Fruit fly (Drosophila melanogaster) whole organism, embryonic: ENCODE data around the gene Cyp313b1.

Experiments
- Asciz ChIP-seq: fragments of 200-800 bp; sonication (Bioruptor generic); optimal IDR thresholded peaks from 2 replicates; lab custom pipeline; 2017; ENCODE audit warnings: missing biosample characterization, mild to moderate bottlenecking, missing genetic modification characterization, missing genetic modification reagents
- CG10209 ChIP-seq: fragments of 200-800 bp; sonication (Bioruptor generic); optimal IDR thresholded peaks from 3 replicates; lab custom pipeline; 2017; ENCODE audit warnings: missing biosample characterization, mild to moderate bottlenecking, missing genetic modification characterization, missing genetic modification reagents
- CG10431 ChIP-seq: fragments of 200-800 bp; sonication (Bioruptor generic); optimal IDR thresholded peaks from 3 replicates; lab custom pipeline; 2018; ENCODE audit warnings: missing biosample characterization, mild to moderate bottlenecking, missing genetic modification characterization
- CG12155 ChIP-seq: fragments of 200-800 bp; sonication (Bioruptor generic); optimal IDR thresholded peaks from 3 replicates; lab custom pipeline; 2016; ENCODE audit warnings: missing biosample characterization, missing genetic modification characterization
- CG13296 ChIP-seq: fragments of 200-800 bp; sonication (Bioruptor generic); optimal IDR thresholded peaks from 3 replicates; lab custom pipeline; 2018; ENCODE audit warnings: missing biosample characterization, mild to moderate bottlenecking, missing genetic modification characterization
- CG13775 ChIP-seq: fragments of 200-800 bp; sonication (Bioruptor generic); optimal IDR thresholded peaks from 3 replicates; lab custom pipeline; 2017; ENCODE audit warnings: missing biosample characterization, mild to moderate bottlenecking, missing genetic modification characterization
- CG13894 ChIP-seq: fragments of 200-800 bp; sonication (Bioruptor generic); optimal IDR thresholded peaks from 3 replicates; lab custom pipeline; 2018; ENCODE audit warnings: missing biosample characterization, mild to moderate bottlenecking, missing genetic modification characterization, moderate library complexity
- CG15269 ChIP-seq: fragments of 200-800 bp; sonication (Bioruptor generic); optimal IDR thresholded peaks from 2 replicates; lab custom pipeline; 2018; ENCODE audit warnings: missing biosample characterization, mild to moderate bottlenecking, missing genetic modification characterization, moderate library complexity
- CG1602 ChIP-seq: fragments of 200-800 bp; sonication (Bioruptor generic); optimal IDR thresholded peaks from 3 replicates; lab custom pipeline; 2016; ENCODE audit warnings: missing biosample characterization, missing genetic modification characterization
- CG2199 ChIP-seq: fragments of 200-800 bp; sonication (Bioruptor generic); IDR thresholded peaks from 3 replicates; pipeline ENCODE4 v1.3.6; 2022; ENCODE audit warnings: missing biosample characterization, missing genetic modification characterization
- CG31441 ChIP-seq: fragments of 200-800 bp; sonication (Bioruptor generic); IDR thresholded peaks from 2 replicates; pipeline ENCODE4 v1.3.6; 2022; ENCODE audit warnings: missing biosample characterization, missing genetic modification characterization
- CG32532 ChIP-seq: fragments of 200-800 bp; sonication (Bioruptor generic); IDR thresholded peaks from 2 replicates; pipeline ENCODE4 v1.3.6; 2022; ENCODE audit warnings: missing biosample characterization, missing genetic modification characterization
- CG33213 ChIP-seq: fragments of 200-800 bp; sonication (Bioruptor generic); optimal IDR thresholded peaks from 3 replicates; lab custom pipeline; 2016; ENCODE audit warnings: missing biosample characterization, missing genetic modification characterization
- CG42726 ChIP-seq: fragments of 200-800 bp; sonication (Bioruptor generic); IDR thresholded peaks from 2 replicates; pipeline ENCODE4 v1.3.6; 2022; ENCODE audit warnings: missing biosample characterization, missing genetic modification characterization; ENCODE audit not compliant: partially characterized antibody
- CG5245 ChIP-seq: fragments of 200-800 bp; sonication (Bioruptor generic); optimal IDR thresholded peaks from 3 replicates; lab custom pipeline; 2016; ENCODE audit warnings: missing biosample characterization, missing genetic modification characterization
- CG6254 ChIP-seq: fragments of 200-800 bp; sonication (Bioruptor generic); optimal IDR thresholded peaks from 3 replicates; lab custom pipeline; 2017; ENCODE audit warnings: mild to moderate bottlenecking, missing biosample characterization, missing genetic modification reagents, missing genetic modification characterization
- CG6654 ChIP-seq: fragments of 200-800 bp; sonication (Bioruptor generic); optimal IDR thresholded peaks from 2 replicates; lab custom pipeline; 2017; ENCODE audit warnings: missing biosample characterization, mild to moderate bottlenecking, missing genetic modification characterization
- CG6689 ChIP-seq: fragments of 200-800 bp; sonication (Bioruptor generic); IDR thresholded peaks from 2 replicates; pipeline ENCODE4 v1.3.6; 2022; ENCODE audit warnings: missing biosample characterization, missing genetic modification characterization
- CG6765 ChIP-seq: fragments of 200-800 bp; sonication (Bioruptor generic); optimal IDR thresholded peaks from 3 replicates; lab custom pipeline; 2017; ENCODE audit warnings: missing biosample characterization, mild to moderate bottlenecking, missing genetic modification characterization
- CG7839 ChIP-seq: fragments of 200-800 bp; sonication (Bioruptor generic); optimal IDR thresholded peaks from 3 replicates; lab custom pipeline; 2018; ENCODE audit warnings: missing biosample characterization, mild to moderate bottlenecking, missing genetic modification characterization, moderate library complexity
- Dll ChIP-seq: fragments of 200-800 bp; sonication (Bioruptor generic); IDR thresholded peaks from 4 replicates; pipeline ENCODE4 v1.3.6; 2022; ENCODE audit warnings: missing biosample characterization, missing genetic modification characterization; ENCODE audit not compliant: partially characterized antibody
- Doc3 ChIP-seq: fragments of 200-800 bp; sonication (Bioruptor generic); IDR thresholded peaks from 3 replicates; pipeline ENCODE4 v1.3.6; 2022; ENCODE audit warnings: missing biosample characterization, missing genetic modification characterization; ENCODE audit not compliant: partially characterized antibody
- GATAe ChIP-seq: fragments of 200-800 bp; sonication (Bioruptor generic); conservative IDR thresholded peaks from 2 replicates; pipeline ENCODE4 v1.3.6; 2022; ENCODE audit warnings: missing biosample characterization, missing genetic modification characterization
- HLH54F ChIP-seq: fragments of 200-800 bp; sonication (Bioruptor generic); optimal IDR thresholded peaks from 3 replicates; lab custom pipeline; 2016; ENCODE audit warnings: missing biosample characterization, missing genetic modification characterization
- Kr ChIP-seq: fragments of 200-800 bp; sonication (Bioruptor generic); optimal IDR thresholded peaks from 2 replicates; lab custom pipeline; 2017; ENCODE audit warnings: missing biosample characterization, mild to moderate bottlenecking, missing genetic modification characterization
- Med ChIP-seq: fragments of 200-800 bp; sonication (Bioruptor generic); peaks from one replicate; lab custom pipeline; 2016; ENCODE audit warnings: missing biosample characterization, missing genetic modification characterization, mild to moderate bottlenecking, inconsistent platforms, moderate library complexity
- abd-A ChIP-seq: fragments of 200-800 bp; sonication (Bioruptor generic); optimal IDR thresholded peaks from 3 replicates; lab custom pipeline; 2019; ENCODE audit warnings: missing biosample characterization, mild to moderate bottlenecking, missing genetic modification characterization, moderate library complexity
- ato ChIP-seq: fragments of 200-800 bp; sonication (Bioruptor generic); IDR thresholded peaks from 2 replicates; pipeline ENCODE4 v1.3.6; 2022; ENCODE audit warnings: missing biosample characterization, missing genetic modification characterization; ENCODE audit not compliant: partially characterized antibody
- chinmo ChIP-seq: fragments of 200-800 bp; sonication (Bioruptor generic); IDR thresholded peaks from 4 replicates; pipeline ENCODE4 v1.3.6; 2022; ENCODE audit warnings: missing biosample characterization, missing genetic modification characterization; ENCODE audit not compliant: partially characterized antibody
- corto ChIP-seq: fragments of 200-800 bp; sonication (Bioruptor generic); optimal IDR thresholded peaks from 2 replicates; lab custom pipeline; 2016; ENCODE audit warnings: missing biosample characterization, mild to moderate bottlenecking, missing genetic modification characterization, moderate library complexity
- croc ChIP-seq: fragments of 200-800 bp; sonication (Bioruptor generic); conservative IDR thresholded peaks from 3 replicates; pipeline ENCODE4 v1.3.6; 2022; ENCODE audit warnings: missing biosample characterization, missing genetic modification characterization
- crp ChIP-seq, 2 experiments: fragments of 200-800 bp; sonication (Bioruptor generic); optimal IDR thresholded peaks; 2 replicates in 1 of 2; 3 replicates in 1 of 2; lab custom pipeline; 2017; ENCODE audit warnings: missing biosample characterization in 2 of 2, missing genetic modification characterization in 2 of 2, mild to moderate bottlenecking in 1 of 2, moderate library complexity in 1 of 2
- dpn ChIP-seq, 2 experiments: fragments of 200-800 bp; sonication (Bioruptor generic); optimal IDR thresholded peaks; 3 replicates each; lab custom pipeline; 2016; ENCODE audit warnings: missing biosample characterization in 2 of 2, missing genetic modification characterization in 2 of 2
- gcm ChIP-seq: fragments of 200-800 bp; sonication (Bioruptor generic); optimal IDR thresholded peaks from 2 replicates; lab custom pipeline; 2019; ENCODE audit warnings: missing biosample characterization, mild to moderate bottlenecking, missing genetic modification characterization, moderate library complexity
- ind ChIP-seq: fragments of 200-800 bp; sonication (Bioruptor generic); optimal IDR thresholded peaks from 3 replicates; lab custom pipeline; 2016; ENCODE audit warnings: missing biosample characterization, missing genetic modification characterization
- kah ChIP-seq: fragments of 200-800 bp; sonication (Bioruptor generic); optimal IDR thresholded peaks from 2 replicates; lab custom pipeline; 2018; ENCODE audit warnings: missing biosample characterization, mild to moderate bottlenecking, missing genetic modification characterization
- knrl ChIP-seq: fragments of 200-800 bp; sonication (Bioruptor generic); IDR thresholded peaks from 3 replicates; pipeline ENCODE4 v1.3.6; 2022; ENCODE audit warnings: missing biosample characterization, missing genetic modification characterization; ENCODE audit not compliant: partially characterized antibody
- lab ChIP-seq: fragments of 200-800 bp; sonication (Bioruptor generic); optimal IDR thresholded peaks from 3 replicates; lab custom pipeline; 2017; ENCODE audit warnings: missing biosample characterization, missing genetic modification characterization, mild to moderate bottlenecking, moderate library complexity, missing genetic modification reagents
- ranshi ChIP-seq: fragments of 200-800 bp; sonication (Bioruptor generic); IDR thresholded peaks from 2 replicates; pipeline ENCODE4 v1.3.6; 2022; ENCODE audit warnings: missing biosample characterization, missing genetic modification characterization
- run ChIP-seq: fragments of 200-800 bp; sonication (Bioruptor generic); optimal IDR thresholded peaks from 3 replicates; lab custom pipeline; 2018; ENCODE audit warnings: missing biosample characterization, mild to moderate bottlenecking, missing genetic modification characterization
- sens-2 ChIP-seq: fragments of 200-800 bp; sonication (Bioruptor generic); IDR thresholded peaks from 2 replicates; pipeline ENCODE4 v1.3.6; 2022; ENCODE audit warnings: missing biosample characterization, missing genetic modification characterization
- slbo ChIP-seq: fragments of 200-800 bp; sonication (Bioruptor generic); IDR thresholded peaks from 2 replicates; pipeline ENCODE4 v1.3.6; 2022; ENCODE audit warnings: missing biosample characterization, missing genetic modification characterization
- sna ChIP-seq: fragments of 200-800 bp; sonication (Bioruptor generic); IDR thresholded peaks from 2 replicates; pipeline ENCODE4 v1.3.6; 2022; ENCODE audit warnings: missing biosample characterization, missing genetic modification characterization; ENCODE audit not compliant: partially characterized antibody
- so ChIP-seq: fragments of 200-800 bp; sonication (Bioruptor generic); IDR thresholded peaks from 3 replicates; pipeline ENCODE4 v1.3.6; 2022; ENCODE audit warnings: missing biosample characterization, missing genetic modification characterization
- ttk ChIP-seq: fragments of 200-800 bp; sonication (Bioruptor generic); IDR thresholded peaks from 2 replicates; pipeline ENCODE4 v2.1.2; 2022; ENCODE audit warnings: missing biosample characterization, missing genetic modification characterization
- vfl ChIP-seq: fragments of 200-800 bp; sonication (Bioruptor generic); optimal IDR thresholded peaks from 2 replicates; lab custom pipeline; 2016; ENCODE audit warnings: missing biosample characterization, missing genetic modification characterization

Gene Cyp313b1

DNA sequence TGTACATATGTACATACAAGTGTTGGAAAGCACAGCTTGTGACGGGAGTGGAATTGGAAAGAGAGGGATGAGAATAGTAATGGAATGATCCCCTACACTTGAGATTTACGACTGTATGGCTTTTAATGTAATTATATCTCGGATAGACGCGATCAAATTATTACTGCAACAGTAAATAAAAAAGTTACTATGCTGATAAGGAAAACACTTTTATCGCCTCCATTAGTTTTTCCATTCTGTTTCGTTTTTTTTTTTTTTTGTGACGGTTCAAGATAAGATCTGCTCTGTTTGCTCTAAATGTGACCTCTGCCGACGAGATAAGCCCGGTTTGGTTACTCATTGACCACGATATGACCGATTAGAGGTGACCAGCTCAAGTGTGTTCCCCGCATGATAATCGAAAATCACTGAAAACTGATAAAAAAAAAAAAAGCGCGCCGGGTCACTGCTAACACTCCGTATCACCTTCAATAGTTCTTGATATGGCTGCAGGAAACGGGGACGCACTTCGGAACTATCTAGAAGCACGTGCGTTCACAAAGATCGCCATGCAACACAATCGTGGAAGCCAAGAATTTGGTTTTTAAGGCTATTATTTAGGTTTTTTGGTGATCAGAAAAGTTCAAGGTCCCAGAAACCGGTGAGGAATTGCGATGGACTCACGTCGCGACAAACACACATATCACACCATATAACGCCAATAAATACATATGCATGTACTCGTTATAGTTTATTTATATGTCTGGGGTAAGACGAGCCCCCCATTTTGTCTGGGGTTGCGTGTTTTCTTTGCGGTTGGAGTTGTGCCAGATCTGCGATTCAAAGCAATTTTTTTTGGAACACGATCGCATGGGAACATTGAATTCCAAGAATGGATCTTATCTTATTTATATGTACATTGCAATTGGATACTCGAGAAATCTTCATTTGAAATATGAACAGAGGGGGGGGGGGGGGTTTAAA is 25.4 kb upstream of the Cyp313b1 start, which contains the start of gene p (continued):
- TF ChIP-seq Kr (GFP tag; lab: Kevin White, UChicago) (peak; percentile 42), Med (GFP tag; lab: Kevin White, UChicago) (peak; percentile 77), CG31441 (GFP tag; lab: Robert Waterston, UW) (peak; percentile 26; the same call in 1 of the 2 replicates), Dll (GFP tag; lab: Robert Waterston, UW) (0 out of 4 replicates have a peak, but pooled peaks have one; percentile 18), abd-A (tag; lab: Kevin White, UChicago) (no peak), CG6254 (GFP tag; lab: Kevin White, UChicago) (peak; percentile 26), HLH54F (GFP tag; lab: Kevin White, UChicago) (peak; percentile 39), CG42726 (no peak), CG13296 (GFP tag; lab: Kevin White, UChicago) (no peak), CG6765 (peak; percentile 32), CG5245 (GFP tag; lab: Kevin White, UChicago) (peak; percentile 40), CG1602 (no peak), ind (GFP tag; lab: Kevin White, UChicago) (peak; percentile 30), ttk (GFP tag; lab: Robert Waterston, UW) (peak; percentile 37; the same call in 1 of the 2 replicates), slbo (GFP tag; lab: Robert Waterston, UW) (peak; percentile 56), CG2199 (GFP tag; lab: Robert Waterston, UW) (no peak), dpn (GFP tag; optimal IDR thresholded peaks at IDR 0.05; lab: Kevin White, UChicago) (peak; percentile 36 to 45), CG10209 (peak; percentile 43), gcm (GFP tag; lab: Kevin White, UChicago) (peak; percentile 64), ato (no peak), CG15269 (tag; lab: Kevin White, UChicago) (peak; percentile 30), CG13894 (tag; lab: Kevin White, UChicago) (peak; percentile 32), croc (GFP tag; lab: Robert Waterston, UW) (no peak), ranshi (GFP tag; lab: Robert Waterston, UW) (no peak), Asciz (GFP tag; lab: Kevin White, UChicago) (peak; percentile 36), chinmo (0 out of 4 replicates have a peak, but pooled peaks have one; percentile 68), kah (peak; percentile 30), sens-2 (peak; percentile 68), so (GFP tag; lab: Robert Waterston, UW) (no peak; the same call in 2 of the 3 replicates), knrl (GFP tag; lab: Robert Waterston, UW) (no peak), CG7839 (tag; lab: Kevin White, UChicago) (peak; percentile 19), crp (GFP tag; optimal IDR thresholded peaks at IDR 0.05; lab: Kevin White, UChicago) (no peak), CG6689 (GFP tag; lab: Robert Waterston, UW) (peak; percentile 42; the same call in 1 of the 2 replicates), CG10431 (GFP tag; lab: Kevin White, UChicago) (peak; percentile 59), sna (GFP tag; lab: Robert Waterston, UW) (no peak), vfl (GFP tag; lab: Kevin White, UChicago) (no peak), CG12155 (GFP tag; lab: Kevin White, UChicago) (peak; percentile 26), Doc3 (GFP tag; lab: Robert Waterston, UW) (no peak), CG33213 (GFP tag; lab: Kevin White, UChicago) (peak; percentile 6), corto (GFP tag; lab: Kevin White, UChicago) (no peak), GATAe (peak; percentile 72; the same call in 1 of the 2 replicates), lab (GFP tag; lab: Kevin White, UChicago) (peak; percentile 60), CG6654 (GFP tag; lab: Kevin White, UChicago) (no peak), run (tag; lab: Kevin White, UChicago) (peak; percentile 68), CG32532 (peak; percentile 55; the same call in 1 of the 2 replicates), CG13775 (GFP tag; lab: Kevin White, UChicago) (no peak)
